Worm (Caenorhabditis elegans): ENCODE data around the gene dgk-2.

Gene dgk-2

ce11 chrX:4469297-4469816, 34.8 kb downstream of the dgk-2 start, which contains the start of gene asb-2 (continued):
- TF ChIP-seq pha-4 (tag; optimal IDR thresholded peaks at IDR 0.05) (peak; percentile 98), hmg-11 (tag; optimal IDR thresholded peaks at IDR 0.05) (peak; percentile 73), snpc-4 (tag; optimal IDR thresholded peaks at IDR 0.05) (peak; percentile 90), nhr-67 (tag; optimal IDR thresholded peaks at IDR 0.05) (no peak), elt-2 (tag; optimal IDR thresholded peaks at IDR 0.05) (peak; percentile 71), ceh-28 (tag; optimal IDR thresholded peaks at IDR 0.05) (peak; percentile 33), skn-1 (tag; optimal IDR thresholded peaks at IDR 0.05) (peak; percentile 32), R02D3.7 (tag; optimal IDR thresholded peaks at IDR 0.05) (peak; percentile 75), mdl-1 (tag; optimal IDR thresholded peaks at IDR 0.05) (no peak)

ce11 chrX:4466218-4466617, 38.0 kb downstream of the dgk-2 start, which contains the start of gene nmur-3:
Gene nmur-3 (plus strand): TSS chrX:4466518.
- TF ChIP-seq ztf-4 (tag; optimal IDR thresholded peaks at IDR 0.05) (no peak), nfya-1 (tag; optimal IDR thresholded peaks at IDR 0.05; ENCODE audit: insufficient read depth) (no peak), elt-2 (tag; optimal IDR thresholded peaks at IDR 0.05) (no peak), nhr-25 (tag; optimal IDR thresholded peaks at IDR 0.05) (no peak), ceh-16 (tag; optimal IDR thresholded peaks at IDR 0.05) (no peak), egl-5 (tag; optimal IDR thresholded peaks at IDR 0.05) (no peak), zag-1 (tag; optimal IDR thresholded peaks at IDR 0.05) (no peak), unc-39 (tag; optimal IDR thresholded peaks at IDR 0.05) (no peak), pha-4 (tag; optimal IDR thresholded peaks at IDR 0.05) (no peak), nhr-11 (tag; optimal IDR thresholded peaks at IDR 0.05) (no peak)

ce11 chrX:4464367-4464766, 39.8 kb downstream of the dgk-2 start:
- no peak for TF ChIP-seq nhr-67 (tag; optimal IDR thresholded peaks at IDR 0.05)
- TF ChIP-seq nhr-76 (tag; optimal IDR thresholded peaks at IDR 0.05), result no peak
- TF ChIP-seq skn-1 (tag; optimal IDR thresholded peaks at IDR 0.05), result no peak
- no peak for TF ChIP-seq ceh-9 (tag; optimal IDR thresholded peaks at IDR 0.05)
- TF ChIP-seq lin-39 (tag; optimal IDR thresholded peaks at IDR 0.05), result no peak
- no peak for TF ChIP-seq nhr-12 (tag; optimal IDR thresholded peaks at IDR 0.05)
- TF ChIP-seq lin-15B (tag; optimal IDR thresholded peaks at IDR 0.05), result no peak
- no peak for TF ChIP-seq elt-1 (tag; optimal IDR thresholded peaks at IDR 0.05)
- no peak for TF ChIP-seq elt-3 (tag; optimal IDR thresholded peaks at IDR 0.05)
- TF ChIP-seq pqm-1 (tag; optimal IDR thresholded peaks at IDR 0.05), result no peak
- TF ChIP-seq egl-5 (tag; optimal IDR thresholded peaks at IDR 0.05), result no peak
- no peak for TF ChIP-seq nhr-77 (tag; optimal IDR thresholded peaks at IDR 0.05)
- TF ChIP-seq sea-2 (GFP tag; optimal IDR thresholded peaks at IDR 0.05), result no peak
- no peak for TF ChIP-seq ztf-11 (tag; optimal IDR thresholded peaks at IDR 0.05)
- no peak for TF ChIP-seq mdl-1 (tag; optimal IDR thresholded peaks at IDR 0.05)
- no peak for TF ChIP-seq ceh-16 (tag; optimal IDR thresholded peaks at IDR 0.05)
- TF ChIP-seq nhr-11 (tag; optimal IDR thresholded peaks at IDR 0.05), result no peak

- TF ChIP-seq mml-1 (tag; optimal IDR thresholded peaks at IDR 0.05), result no peak
- no peak for TF ChIP-seq nhr-67 (tag; optimal IDR thresholded peaks at IDR 0.05)
- TF ChIP-seq tbx-2 (tag; optimal IDR thresholded peaks at IDR 0.05), result no peak
- peak; percentile 52 for TF ChIP-seq nhr-25 (tag; optimal IDR thresholded peaks at IDR 0.05)
- TF ChIP-seq jun-1 (tag; optimal IDR thresholded peaks at IDR 0.05), result no peak
- no peak for TF ChIP-seq skn-1 (tag; optimal IDR thresholded peaks at IDR 0.05)
- no peak for TF ChIP-seq unc-62 (GFP tag; optimal IDR thresholded peaks at IDR 0.05)
- TF ChIP-seq mdl-1 (tag; optimal IDR thresholded peaks at IDR 0.05), result no peak
- TF ChIP-seq snpc-4 (tag; optimal IDR thresholded peaks at IDR 0.05), result peak; percentile 68
- TF ChIP-seq nhr-43 (tag; optimal IDR thresholded peaks at IDR 0.05; ENCODE audit: poor library complexity, severe bottlenecking), result no peak
- no peak for TF ChIP-seq ceh-16 (tag; optimal IDR thresholded peaks at IDR 0.05)
- no peak for TF ChIP-seq ztf-11 (tag; optimal IDR thresholded peaks at IDR 0.05)
- TF ChIP-seq daf-12 (tag; optimal IDR thresholded peaks at IDR 0.05), result no peak
- no peak for TF ChIP-seq egl-5 (tag; optimal IDR thresholded peaks at IDR 0.05)
- TF ChIP-seq ama-1 (optimal IDR thresholded peaks at IDR 0.05), result no peak
- TF ChIP-seq fkh-2 (tag; optimal IDR thresholded peaks at IDR 0.05), result no peak
- TF ChIP-seq zag-1 (tag; optimal IDR thresholded peaks at IDR 0.05), result no peak
- peak; percentile 35 for TF ChIP-seq nhr-23 (tag; optimal IDR thresholded peaks at IDR 0.05)
- peak; percentile 59 for TF ChIP-seq nfya-1 (tag; optimal IDR thresholded peaks at IDR 0.05; ENCODE audit: insufficient read depth)
- no peak for TF ChIP-seq fos-1 (tag; optimal IDR thresholded peaks at IDR 0.05)
- no peak for TF ChIP-seq elt-3 (tag; optimal IDR thresholded peaks at IDR 0.05)
- no peak for TF ChIP-seq nhr-237 (tag; optimal IDR thresholded peaks at IDR 0.05)
- peak; percentile 30 for TF ChIP-seq lin-39 (tag; optimal IDR thresholded peaks at IDR 0.05)
- no peak for TF ChIP-seq eor-1 (tag; optimal IDR thresholded peaks at IDR 0.05)
- TF ChIP-seq sea-2 (GFP tag; optimal IDR thresholded peaks at IDR 0.05), result no peak
- TF ChIP-seq R02D3.7 (tag; optimal IDR thresholded peaks at IDR 0.05), result no peak
- TF ChIP-seq ceh-82 (tag; optimal IDR thresholded peaks at IDR 0.05), result no peak
- no peak for TF ChIP-seq elt-2 (tag; optimal IDR thresholded peaks at IDR 0.05)
- TF ChIP-seq lsy-12 (tag; optimal IDR thresholded peaks at IDR 0.05), result no peak
- peak; percentile 74 for TF ChIP-seq pha-4 (tag; optimal IDR thresholded peaks at IDR 0.05)
- peak; percentile 27 for TF ChIP-seq hmg-11 (tag; optimal IDR thresholded peaks at IDR 0.05)
- no peak for TF ChIP-seq fkh-10 (GFP tag; optimal IDR thresholded peaks at IDR 0.05)
- TF ChIP-seq ceh-28 (tag; optimal IDR thresholded peaks at IDR 0.05), result no peak
- no peak for TF ChIP-seq nhr-11 (tag; optimal IDR thresholded peaks at IDR 0.05)
- no peak for TF ChIP-seq egl-27 (tag; optimal IDR thresholded peaks at IDR 0.05)
- no peak for TF ChIP-seq unc-39 (tag; optimal IDR thresholded peaks at IDR 0.05)
Observed at ce11 chrX:4462390-4462789, 41.8 kb downstream of the dgk-2 start, which contains the start of gene atg-16.1. Gene atg-16.1 (minus strand): TSS chrX:4462465.
